Worm (Caenorhabditis elegans): ENCODE results near the gene abhd-5.1.
A peak's percentile ranks its signal among the peaks of the same experiment; 100 is the strongest.

abhd-5.1 gene

ce11 chrV:4884490-4884889 lies 37.0 kb downstream of the abhd-5.1 start, which contains the start of gene T19H12.12:
Gene T19H12.12, plus strand, starts transcription at chrV:4884790.
- TF ChIP-seq bed-3 (GFP tag; optimal IDR thresholded peaks at IDR 0.05) (no peak), flh-1 (GFP tag; optimal IDR thresholded peaks at IDR 0.05) (no peak), cnd-1 (tag; optimal IDR thresholded peaks at IDR 0.05) (no peak), pha-4 (tag; optimal IDR thresholded peaks at IDR 0.05) (no peak), nhr-28 (tag; optimal IDR thresholded peaks at IDR 0.05) (no peak), nhr-2 (tag; optimal IDR thresholded peaks at IDR 0.05) (no peak), sptf-1 (tag; optimal IDR thresholded peaks at IDR 0.05) (no peak), mls-2 (tag; optimal IDR thresholded peaks at IDR 0.05) (no peak), snpc-4 (tag; optimal IDR thresholded peaks at IDR 0.05) (no peak), unc-120 (tag; optimal IDR thresholded peaks at IDR 0.05; ENCODE audit: poor library complexity, severe bottlenecking) (no peak), lsy-2 (tag; optimal IDR thresholded peaks at IDR 0.05) (no peak), blmp-1 (tag; optimal IDR thresholded peaks at IDR 0.05) (no peak), drap-1 (GFP tag; optimal IDR thresholded peaks at IDR 0.05) (no peak), zip-8 (tag; optimal IDR thresholded peaks at IDR 0.05) (no peak), lin-13 (tag; optimal IDR thresholded peaks at IDR 0.05) (no peak), nhr-76 (tag; optimal IDR thresholded peaks at IDR 0.05) (no peak)

ce11 chrV:4885372-4885771 lies 37.9 kb downstream of the abhd-5.1 start, which contains the start of gene T19H12.3:
Gene T19H12.3, plus strand, starts transcription at chrV:4885672.
- TF ChIP-seq mab-5 (tag; optimal IDR thresholded peaks at IDR 0.05) (no peak), nhr-76 (tag; optimal IDR thresholded peaks at IDR 0.05) (no peak), zip-8 (tag; optimal IDR thresholded peaks at IDR 0.05) (no peak), cnd-1 (tag; optimal IDR thresholded peaks at IDR 0.05) (no peak), flh-1 (GFP tag; optimal IDR thresholded peaks at IDR 0.05) (no peak), mep-1 (tag; optimal IDR thresholded peaks at IDR 0.05) (no peak), ceh-83 (GFP tag; optimal IDR thresholded peaks at IDR 0.05) (no peak)

DNA sequence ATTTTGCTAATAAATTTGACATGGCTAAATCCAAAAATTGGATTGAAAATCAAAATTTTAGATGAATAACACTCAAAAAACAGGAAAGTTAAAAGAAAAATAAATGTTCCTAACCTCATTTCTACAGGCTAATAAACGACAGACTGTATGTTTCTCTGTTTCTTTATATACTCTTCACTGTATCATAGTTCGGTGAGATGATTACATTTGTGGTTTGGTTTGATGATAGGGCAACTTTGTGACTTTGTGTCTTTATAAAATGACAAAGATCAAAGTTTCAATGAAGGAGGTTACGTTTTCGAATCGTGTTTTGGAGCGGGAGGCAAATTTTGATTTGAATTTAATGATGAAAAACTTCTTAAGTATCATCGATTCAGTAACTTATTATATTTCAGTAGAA lies 42.0 kb downstream of the abhd-5.1 start, which contains the start of gene ugt-12:
Gene ugt-12, minus strand, starts transcription at position 153 of the 400 bp plus-strand sequence.
- TF ChIP-seq sem-2 (GFP tag; optimal IDR thresholded peaks at IDR 0.05): no peak
- TF ChIP-seq hlh-1 (tag; optimal IDR thresholded peaks at IDR 0.05): no peak
- TF ChIP-seq zip-8 (tag; optimal IDR thresholded peaks at IDR 0.05): no peak
- TF ChIP-seq flh-1 (GFP tag; optimal IDR thresholded peaks at IDR 0.05): no peak
- no peak for TF ChIP-seq bed-3 (GFP tag; optimal IDR thresholded peaks at IDR 0.05)
- no peak for TF ChIP-seq ceh-39 (tag; optimal IDR thresholded peaks at IDR 0.05)
- TF ChIP-seq nhr-2 (tag; optimal IDR thresholded peaks at IDR 0.05): no peak
- TF ChIP-seq cnd-1 (tag; optimal IDR thresholded peaks at IDR 0.05): no peak
- TF ChIP-seq ham-2 (GFP tag; optimal IDR thresholded peaks at IDR 0.05): no peak
- TF ChIP-seq elt-1 (tag; optimal IDR thresholded peaks at IDR 0.05; ENCODE audit: borderline replicate concordance, insufficient read depth): no peak
- TF ChIP-seq unc-62 (GFP tag; optimal IDR thresholded peaks at IDR 0.05): no peak
- TF ChIP-seq mls-2 (tag; optimal IDR thresholded peaks at IDR 0.05): no peak
- no peak for TF ChIP-seq nhr-237 (tag; optimal IDR thresholded peaks at IDR 0.05)
- no peak for TF ChIP-seq pha-4 (tag; optimal IDR thresholded peaks at IDR 0.05)
- TF ChIP-seq lin-13 (tag; optimal IDR thresholded peaks at IDR 0.05): no peak
- TF ChIP-seq snpc-4 (tag; optimal IDR thresholded peaks at IDR 0.05): no peak
- TF ChIP-seq sptf-1 (tag; optimal IDR thresholded peaks at IDR 0.05): no peak
- TF ChIP-seq unc-39 (tag; optimal IDR thresholded peaks at IDR 0.05): no peak
- no peak for TF ChIP-seq unc-120 (tag; optimal IDR thresholded peaks at IDR 0.05; ENCODE audit: poor library complexity, severe bottlenecking)

- TF ChIP-seq lsy-2 (tag; optimal IDR thresholded peaks at IDR 0.05) (peak; percentile 50), nhr-2 (tag; optimal IDR thresholded peaks at IDR 0.05) (no peak)
Observed at ce11 chrV:4889976-4890479, 42.6 kb downstream of the abhd-5.1 start, which contains the start of gene T19H12.2. Gene T19H12.2, plus strand, starts transcription at chrV:4890429.

ce11 chrV:4890781-4891180 lies 43.3 kb downstream of the abhd-5.1 start:
- no peak for TF ChIP-seq bed-3 (GFP tag; optimal IDR thresholded peaks at IDR 0.05)
- no peak for TF ChIP-seq unc-120 (tag; optimal IDR thresholded peaks at IDR 0.05; ENCODE audit: poor library complexity, severe bottlenecking)
- TF ChIP-seq nhr-76 (tag; optimal IDR thresholded peaks at IDR 0.05): no peak
- no peak for TF ChIP-seq sptf-1 (tag; optimal IDR thresholded peaks at IDR 0.05)
- no peak for TF ChIP-seq blmp-1 (tag; optimal IDR thresholded peaks at IDR 0.05)
- TF ChIP-seq nhr-28 (tag; optimal IDR thresholded peaks at IDR 0.05): no peak
- no peak for TF ChIP-seq elt-3 (tag; optimal IDR thresholded peaks at IDR 0.05)
- no peak for TF ChIP-seq unc-39 (tag; optimal IDR thresholded peaks at IDR 0.05)
- no peak for TF ChIP-seq tbx-8 (GFP tag; optimal IDR thresholded peaks at IDR 0.05)
- TF ChIP-seq ceh-43 (GFP tag; optimal IDR thresholded peaks at IDR 0.05): no peak
- no peak for TF ChIP-seq sem-2 (GFP tag; optimal IDR thresholded peaks at IDR 0.05)
- TF ChIP-seq nhr-2 (tag; optimal IDR thresholded peaks at IDR 0.05): no peak
- TF ChIP-seq snpc-4 (tag; optimal IDR thresholded peaks at IDR 0.05): no peak
